Worm (Caenorhabditis elegans) whole organism, dauer: ENCODE measurements around the gene otub-1.

Experiments
- unc-62 ChIP-seq: sonication (generic microtip); optimal IDR thresholded peaks from 2 replicates; lab custom pipeline; 2017; ENCODE audit warnings: missing biosample characterization, missing genetic modification reagents, missing genetic modification characterization

otub-1 gene

ce11 chrV:15058965-15059364 is 7.1 kb upstream of the otub-1 start:
- TF ChIP-seq unc-62 (GFP tag; lab: Kevin White, UChicago), result no peak

ce11 chrV:15059534-15059933 is 6.6 kb upstream of the otub-1 start, which contains the start of the genes mcm-3 and C25D7.15:
TSS of gene mcm-3 (minus strand) at chrV:15059599.
TSS of gene C25D7.15 (plus strand) at chrV:15059808.
- no peak for TF ChIP-seq unc-62 (GFP tag; lab: Kevin White, UChicago)

ce11 chrV:15060595-15060994 is 5.5 kb upstream of the otub-1 start:
- no peak for TF ChIP-seq unc-62 (GFP tag; lab: Kevin White, UChicago)

- TF ChIP-seq unc-62 (GFP tag; lab: Kevin White, UChicago), result no peak
Measured at ce11 chrV:15063987-15064386, 2.1 kb upstream of the otub-1 start, which contains the start of gene rap-2. TSS of gene rap-2 (minus strand) at chrV:15064087.

- TF ChIP-seq unc-62 (GFP tag; lab: Kevin White, UChicago), result no peak
Measured at ce11 chrV:15065068-15065744, 892 bp upstream of the otub-1 start, which contains the start of gene C25D7.9. TSS of gene C25D7.9 (plus strand) at chrV:15065135.

- no peak for TF ChIP-seq unc-62 (GFP tag; lab: Kevin White, UChicago)
Measured at ce11 chrV:15067165-15067564, 1.1 kb downstream of the otub-1 start, which contains the start of gene C25D7.10. TSS of gene C25D7.10 (plus strand) at chrV:15067465.

- no peak for TF ChIP-seq unc-62 (GFP tag; lab: Kevin White, UChicago)
Measured at ce11 chrV:15068378-15068777, 2.3 kb downstream of the otub-1 start, which contains the start of gene dnj-3. TSS of gene dnj-3 (plus strand) at chrV:15068678.

ce11 chrV:15069435-15069985 is 3.4 kb downstream of the otub-1 start:
- no peak for TF ChIP-seq unc-62 (GFP tag; lab: Kevin White, UChicago)

ce11 chrV:15071015-15071810 is 5.1 kb downstream of the otub-1 start, which contains the start of gene unc-76:
TSS of gene unc-76 (plus strand) at chrV:15071760.
- TF ChIP-seq unc-62 (GFP tag; lab: Kevin White, UChicago), result no peak

ce11 chrV:15072738-15073137 is 6.6 kb downstream of the otub-1 start:
- TF ChIP-seq unc-62 (GFP tag; lab: Kevin White, UChicago), result no peak

ce11 chrV:15074907-15075306 is 8.8 kb downstream of the otub-1 start:
- no peak for TF ChIP-seq unc-62 (GFP tag; lab: Kevin White, UChicago)

ce11 chrV:15078560-15078959 is 12.5 kb downstream of the otub-1 start:
- no peak for TF ChIP-seq unc-62 (GFP tag; lab: Kevin White, UChicago)

- no peak for TF ChIP-seq unc-62 (GFP tag; lab: Kevin White, UChicago)
Measured at ce11 chrV:15082291-15082690, 16.2 kb downstream of the otub-1 start, which contains the start of the genes C01G10.10 and C01G10.9. TSS of gene C01G10.10 (minus strand) at chrV:15082441. TSS of gene C01G10.9 (plus strand) at chrV:15082530.

- no peak for TF ChIP-seq unc-62 (GFP tag; lab: Kevin White, UChicago)
Measured at ce11 chrV:15083659-15084058, 17.6 kb downstream of the otub-1 start.

- TF ChIP-seq unc-62 (GFP tag; lab: Kevin White, UChicago), result no peak
Measured at ce11 chrV:15085335-15085800, 19.3 kb downstream of the otub-1 start, which contains the start of the genes ahsa-1 and C01G10.7. TSS of gene ahsa-1 (minus strand) at chrV:15085385. TSS of gene C01G10.7 (plus strand) at chrV:15085747.
